Fruit fly (Drosophila melanogaster) whole organism: ENCODE data around the gene CG12426.

Source experiments
- EcR ChIP-seq, 2 experiments: fragments of >200 bp; optimal IDR thresholded peaks; 2 replicates each; lab custom pipeline; 2017; ENCODE audit warnings: missing biosample characterization in 2 of 2, missing genetic modification characterization in 2 of 2, missing genetic modification reagents in 2 of 2
- psq ChIP-seq: fragments of >200 bp; optimal IDR thresholded peaks from 2 replicates; lab custom pipeline; 2017

DNA sequence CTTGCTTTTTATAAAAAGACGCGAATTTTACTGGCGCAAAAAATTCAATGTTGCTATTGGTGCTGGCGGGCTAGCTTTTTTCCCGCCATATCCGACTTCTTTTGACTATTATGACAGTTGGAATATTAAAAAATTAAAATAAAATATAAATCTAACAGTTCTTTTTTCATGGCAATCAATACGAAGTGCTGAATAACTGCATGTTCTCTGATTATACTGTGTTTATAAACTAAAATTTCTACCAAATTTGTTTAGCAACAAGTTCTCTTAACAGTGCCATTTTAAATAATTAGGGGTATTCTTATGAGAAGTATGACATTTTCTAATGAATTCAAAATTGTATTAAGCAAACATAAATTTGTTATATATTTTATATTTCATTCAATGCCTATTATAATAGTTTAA is 47.2 kb upstream of the CG12426 start, which contains the start of gene Boh1:
- TF ChIP-seq EcR (GFP tag; optimal IDR thresholded peaks at IDR 0.05; lab: Kevin White, UChicago) (no peak), psq (lab: Kevin White, UChicago) (no peak)
